Fruit fly (Drosophila melanogaster): ENCODE results near the gene fid.
A peak's percentile ranks its signal among the peaks of the same experiment; 100 is the strongest.

The fid gene

DNA sequence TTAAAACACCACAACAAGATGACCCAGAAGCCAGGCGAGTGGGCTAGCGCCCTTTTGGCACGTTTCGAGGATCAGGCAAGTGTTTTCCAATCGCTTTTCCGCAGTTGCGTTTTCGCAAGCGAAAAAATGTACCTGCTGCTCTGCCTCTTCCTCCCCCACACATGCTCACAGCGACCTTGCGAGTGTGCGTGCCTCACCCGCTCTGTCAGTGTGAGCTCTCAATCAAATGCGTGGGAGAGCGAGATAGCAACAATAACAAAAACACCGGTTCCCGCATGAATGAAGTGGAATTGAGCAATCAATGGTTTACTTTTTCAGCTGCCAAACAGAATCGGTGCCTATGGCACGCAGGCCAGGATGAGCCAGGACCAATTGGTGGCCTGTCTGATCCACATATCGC, 13.4 kb downstream of the fid start (continued):
- TF ChIP-seq dmrt99B (tag; optimal IDR thresholded peaks at IDR 0.05) (no peak), Sin3A (optimal IDR thresholded peaks at IDR 0.05) (peak; percentile 57), CG16779 (GFP tag; IDR thresholded peaks at IDR 0.05) (0 out of 2 replicates have a peak, but pooled peaks have one; percentile 32), CHES-1-like (GFP tag; optimal IDR thresholded peaks at IDR 0.05) (peak; percentile 50), CG8478 (optimal IDR thresholded peaks at IDR 0.05) (peak; percentile 88), unc-4 (GFP tag; IDR thresholded peaks at IDR 0.05; ENCODE audit: partially characterized antibody) (no peak), YL-1 (GFP tag; optimal IDR thresholded peaks at IDR 0.05) (peak; percentile 54), CG15479 (GFP tag; optimal IDR thresholded peaks at IDR 0.05) (peak; percentile 79), Trl (optimal IDR thresholded peaks at IDR 0.05) (peak in 1 of 2 experiments; percentile 21), Trl (GFP tag; optimal IDR thresholded peaks at IDR 0.05) (no peak), Lim3 (GFP tag; IDR thresholded peaks at IDR 0.05) (no peak), Awh (GFP tag; IDR thresholded peaks at IDR 0.05) (0 out of 2 replicates have a peak, but pooled peaks have one; percentile 10), CG5245 (GFP tag; optimal IDR thresholded peaks at IDR 0.05) (no peak), CG34422 (GFP tag; IDR thresholded peaks at IDR 0.05) (peak; percentile 96), Taf1 (GFP tag; IDR thresholded peaks at IDR 0.05) (no peak), CG12769 (tag; optimal IDR thresholded peaks at IDR 0.05) (no peak), Rx (GFP tag; IDR thresholded peaks at IDR 0.05) (no peak), kah (GFP tag; optimal IDR thresholded peaks at IDR 0.05) (peak; percentile 41), CG1832 (GFP tag; optimal IDR thresholded peaks at IDR 0.05) (peak; percentile 63)

DNA sequence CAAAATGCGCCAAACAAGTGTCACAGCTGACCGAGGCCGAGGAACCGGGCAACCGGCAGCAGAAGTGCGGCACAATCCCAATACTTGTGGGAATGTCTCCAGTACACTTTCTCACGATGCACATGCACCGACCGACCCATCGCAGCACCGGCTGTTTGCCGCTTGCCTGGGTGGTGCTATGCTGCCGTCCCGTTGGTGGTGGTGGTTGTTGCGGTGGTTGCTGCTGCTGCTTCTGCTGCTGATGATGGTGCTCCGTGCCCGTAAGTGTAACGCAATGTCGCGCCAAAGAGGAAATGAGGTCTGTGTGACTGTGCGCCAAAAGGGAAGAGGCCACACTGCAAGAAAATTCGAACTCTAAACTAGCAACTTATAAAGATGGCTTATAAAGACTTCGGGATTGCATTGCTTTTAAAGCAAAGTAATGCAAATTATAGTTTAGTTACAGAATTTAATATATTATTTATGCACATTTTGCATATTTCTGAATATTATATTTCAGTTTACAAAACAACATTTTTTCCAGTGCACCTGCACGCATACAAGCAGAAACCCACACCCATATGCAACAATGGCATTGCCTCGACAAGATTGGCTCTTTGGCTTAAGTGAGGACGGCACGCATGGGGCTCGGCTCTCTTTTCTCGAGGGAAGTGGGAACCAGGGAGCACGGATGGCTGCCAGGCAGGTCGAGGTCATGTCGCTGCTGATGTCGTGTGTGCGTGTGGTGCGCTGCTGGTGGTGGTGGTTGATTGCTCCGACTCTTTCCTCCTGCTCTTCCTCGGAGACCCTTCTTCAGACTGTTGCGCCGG, 26.5 kb downstream of the fid start, which contains the start of gene CG43116:
Gene CG43116, minus strand, starts transcription at position 800 of the 809 bp plus-strand sequence.
- TF ChIP-seq CG10654 (GFP tag; optimal IDR thresholded peaks at IDR 0.05) (peak; percentile 74), knrl (GFP tag; IDR thresholded peaks at IDR 0.05; ENCODE audit: partially characterized antibody) (no peak), CG4424 (GFP tag; optimal IDR thresholded peaks at IDR 0.05) (peak; percentile 88), Xrp1 (GFP tag; IDR thresholded peaks at IDR 0.05) (peak; percentile 98), Nf-YB (GFP tag; optimal IDR thresholded peaks at IDR 0.05) (peak; percentile 82), MTF-1 (GFP tag; optimal IDR thresholded peaks at IDR 0.05; ENCODE audit: borderline replicate concordance) (peak; percentile 74), CG15011 (GFP tag; optimal IDR thresholded peaks at IDR 0.05) (peak; percentile 71), jumu (GFP tag; optimal IDR thresholded peaks at IDR 0.05) (peak; percentile 54), fd102C (GFP tag; optimal IDR thresholded peaks at IDR 0.05) (peak; percentile 95), Hmr (GFP tag; optimal IDR thresholded peaks at IDR 0.05) (no peak), Elba2 (GFP tag; optimal IDR thresholded peaks at IDR 0.05) (peak; percentile 75), gro (GFP tag; optimal IDR thresholded peaks at IDR 0.05) (no peak), h (optimal IDR thresholded peaks at IDR 0.05) (no peak), CG13775 (GFP tag; optimal IDR thresholded peaks at IDR 0.05) (peak; percentile 91), Gug (GFP tag; IDR thresholded peaks at IDR 0.05) (peak; percentile 60; the same call in 2 of the 4 replicates), Bteb2 (GFP tag; optimal IDR thresholded peaks at IDR 0.05) (peak; percentile 24), hb (GFP tag; IDR thresholded peaks at IDR 0.05; ENCODE audit: partially characterized antibody) (0 out of 3 replicates have a peak, but pooled peaks have one; percentile 6), CG13624 (GFP tag; optimal IDR thresholded peaks at IDR 0.05) (no peak), ato (GFP tag; IDR thresholded peaks at IDR 0.05; ENCODE audit: partially characterized antibody) (no peak), abd-A (tag; optimal IDR thresholded peaks at IDR 0.05) (no peak), CG18619 (GFP tag; optimal IDR thresholded peaks at IDR 0.05) (peak; percentile 68), gce (GFP tag; IDR thresholded peaks at IDR 0.05) (peak; percentile 80; the same call in 2 of the 3 replicates), vfl (GFP tag; optimal IDR thresholded peaks at IDR 0.05) (no peak), CG4854 (GFP tag; optimal IDR thresholded peaks at IDR 0.05) (peak; percentile 63), CG10959 (GFP tag; IDR thresholded peaks at IDR 0.05) (peak; percentile 96), ssp (GFP tag; IDR thresholded peaks at IDR 0.05) (peak; percentile 77; the same call in 1 of the 2 replicates), Aef1 (GFP tag; IDR thresholded peaks at IDR 0.05) (no peak), CG4282 (GFP tag; optimal IDR thresholded peaks at IDR 0.05) (no peak), B-H2 (GFP tag; optimal IDR thresholded peaks at IDR 0.05) (no peak), CG7928 (GFP tag; optimal IDR thresholded peaks at IDR 0.05) (no peak), so (GFP tag; IDR thresholded peaks at IDR 0.05) (peak; percentile 72; the same call in 1 of the 3 replicates), zen (tag; optimal IDR thresholded peaks at IDR 0.05) (peak; percentile 96)
